Worm (Caenorhabditis elegans): ENCODE data around the gene ech-8.

ech-8 gene

DNA sequence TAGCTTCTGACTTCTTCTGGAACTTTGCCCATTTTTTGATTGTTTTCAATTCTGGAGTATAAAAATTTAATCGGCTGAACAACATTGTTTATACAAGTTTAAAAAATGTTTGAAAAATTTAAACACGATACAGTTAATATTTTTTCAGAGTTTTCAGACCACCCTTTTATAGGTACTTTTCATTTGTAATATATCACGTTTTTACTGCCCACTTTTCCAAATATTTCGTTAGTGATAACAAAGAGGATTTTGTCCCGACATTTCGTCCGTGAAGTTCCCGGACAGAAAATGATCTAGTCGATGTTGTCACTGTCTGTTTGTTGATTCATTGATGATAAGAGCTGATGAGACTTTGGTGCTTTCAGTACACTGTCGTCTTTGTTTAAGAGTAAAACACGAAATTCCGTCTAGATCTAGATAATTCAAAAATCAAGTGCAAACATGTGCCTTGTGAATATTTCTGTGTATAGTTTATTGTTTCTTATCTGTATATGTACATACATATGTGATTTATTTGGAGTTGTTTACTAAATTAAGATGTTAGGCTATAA is 3.6 kb downstream of the ech-8 start, which contains the start of gene ech-9:
Gene ech-9 (minus strand): TSS at position 51 of the 551 bp plus-strand sequence.
- no peak for TF ChIP-seq pqm-1 (tag; optimal IDR thresholded peaks at IDR 0.05)
- no peak for TF ChIP-seq hlh-6 (tag; optimal IDR thresholded peaks at IDR 0.05)
- TF ChIP-seq rnt-1 (tag; optimal IDR thresholded peaks at IDR 0.05) = no peak
- TF ChIP-seq pag-3 (tag; optimal IDR thresholded peaks at IDR 0.05; ENCODE audit: borderline replicate concordance) = no peak
- TF ChIP-seq sox-2 (GFP tag; IDR thresholded peaks at IDR 0.05) = no peak
- no peak for TF ChIP-seq ref-2 (tag; optimal IDR thresholded peaks at IDR 0.05)
- no peak for TF ChIP-seq tbx-2 (tag; optimal IDR thresholded peaks at IDR 0.05)
- TF ChIP-seq hlh-13 (GFP tag; optimal IDR thresholded peaks at IDR 0.05) = no peak
- TF ChIP-seq ceh-30 (tag; optimal IDR thresholded peaks at IDR 0.05) = no peak
- no peak for TF ChIP-seq pat-9 (tag; optimal IDR thresholded peaks at IDR 0.05)
- no peak for TF ChIP-seq sox-4 (tag; optimal IDR thresholded peaks at IDR 0.05)
- no peak for TF ChIP-seq sdc-2 (tag; optimal IDR thresholded peaks at IDR 0.05)
- no peak for TF ChIP-seq K09A11.1 (tag; optimal IDR thresholded peaks at IDR 0.05; ENCODE audit: insufficient read depth)
- TF ChIP-seq nfya-1 (tag; optimal IDR thresholded peaks at IDR 0.05) = no peak
- no peak for TF ChIP-seq lim-6 (tag; optimal IDR thresholded peaks at IDR 0.05)
- TF ChIP-seq C08G9.2 (tag; optimal IDR thresholded peaks at IDR 0.05) = no peak
- no peak for TF ChIP-seq ceh-18 (tag; optimal IDR thresholded peaks at IDR 0.05)
- no peak for TF ChIP-seq dve-1 (tag; optimal IDR thresholded peaks at IDR 0.05)

DNA sequence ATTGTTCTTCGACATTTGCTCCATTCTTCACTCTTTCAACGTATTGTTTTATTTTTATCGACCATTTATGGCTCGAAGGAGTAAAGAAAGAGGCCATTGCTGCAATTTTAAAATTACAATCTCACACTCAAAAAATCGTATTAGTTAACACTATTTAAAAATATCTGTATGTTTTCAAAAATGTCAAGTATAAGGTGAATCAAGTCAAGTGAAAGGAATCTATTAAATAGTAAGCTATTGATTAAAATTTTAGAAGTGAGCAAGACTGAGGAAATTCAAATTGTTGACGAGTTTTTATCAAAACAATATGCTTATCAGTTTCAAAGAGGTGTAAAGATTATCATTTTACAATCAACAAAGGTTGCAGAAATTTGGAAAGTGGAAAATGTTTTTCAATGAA is 6.5 kb downstream of the ech-8 start, which contains the start of gene F01G10.4:
Gene F01G10.4 (minus strand): TSS at position 101 of the 400 bp plus-strand sequence.
- TF ChIP-seq unc-55 (GFP tag; optimal IDR thresholded peaks at IDR 0.05) (no peak), che-1 (tag; optimal IDR thresholded peaks at IDR 0.05) (no peak), pat-9 (tag; optimal IDR thresholded peaks at IDR 0.05) (no peak), K02D7.2 (tag; optimal IDR thresholded peaks at IDR 0.05) (no peak), ceh-6 (GFP tag; optimal IDR thresholded peaks at IDR 0.05) (no peak), dve-1 (tag; optimal IDR thresholded peaks at IDR 0.05) (no peak), zip-5 (tag; optimal IDR thresholded peaks at IDR 0.05) (no peak)

DNA sequence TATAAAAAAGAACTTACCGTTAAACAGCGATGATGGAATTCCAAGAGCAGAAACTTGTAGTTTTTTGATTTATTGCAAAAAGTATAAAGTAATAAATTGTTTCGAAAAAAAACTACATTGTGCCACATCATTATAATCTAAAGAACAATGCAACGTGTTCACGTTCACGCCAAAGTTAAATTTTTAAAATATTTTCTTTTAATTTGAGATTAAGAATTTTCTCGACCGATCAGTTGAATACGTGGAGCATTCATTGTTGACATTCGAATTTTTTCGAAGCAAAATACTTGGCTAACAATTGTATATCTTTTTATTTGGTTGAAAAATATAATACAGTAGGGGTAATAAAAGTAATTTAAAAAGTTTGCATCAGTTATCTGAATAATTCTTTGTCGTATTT is 8.0 kb downstream of the ech-8 start, which contains the start of gene F01G10.5:
Gene F01G10.5 (minus strand): TSS at position 101 of the 400 bp plus-strand sequence.
- no peak for TF ChIP-seq npax-4 (tag; optimal IDR thresholded peaks at IDR 0.05)

DNA sequence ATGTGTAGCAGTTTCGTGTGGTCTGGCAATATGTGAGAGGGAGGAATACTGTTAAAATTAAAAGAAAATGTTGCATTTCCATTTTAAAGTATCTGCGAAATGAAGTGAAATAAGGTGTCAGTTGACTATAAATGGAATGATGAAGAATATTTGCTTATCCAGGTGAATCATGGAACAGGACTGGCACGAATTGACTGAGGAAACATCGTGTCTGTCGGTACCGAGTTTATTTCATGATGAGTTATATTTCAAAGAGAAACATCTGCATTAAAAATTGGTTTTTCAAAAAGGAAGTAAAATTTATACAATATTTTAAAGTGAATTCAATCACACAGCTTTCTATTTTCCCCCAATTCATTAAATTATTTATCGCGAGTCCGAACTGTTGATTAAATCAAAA is 11.4 kb downstream of the ech-8 start, which contains the start of gene F01G10.6:
Gene F01G10.6 (minus strand): TSS at position 101 of the 400 bp plus-strand sequence.
- TF ChIP-seq tbx-2 (tag; optimal IDR thresholded peaks at IDR 0.05) (no peak), ceh-48 (tag; optimal IDR thresholded peaks at IDR 0.05) (no peak), ceh-18 (tag; optimal IDR thresholded peaks at IDR 0.05) (no peak), elt-4 (tag; optimal IDR thresholded peaks at IDR 0.05) (no peak), npax-4 (tag; optimal IDR thresholded peaks at IDR 0.05) (no peak), ceh-9 (tag; optimal IDR thresholded peaks at IDR 0.05) (no peak), dmd-4 (tag; optimal IDR thresholded peaks at IDR 0.05; ENCODE audit: borderline replicate concordance) (no peak), ceh-22 (tag; optimal IDR thresholded peaks at IDR 0.05) (no peak), pag-3 (tag; optimal IDR thresholded peaks at IDR 0.05; ENCODE audit: borderline replicate concordance) (no peak), sox-4 (tag; optimal IDR thresholded peaks at IDR 0.05) (no peak), ceh-34 (tag; optimal IDR thresholded peaks at IDR 0.05) (no peak), che-1 (tag; optimal IDR thresholded peaks at IDR 0.05) (no peak), unc-42 (tag; optimal IDR thresholded peaks at IDR 0.05) (no peak), ttx-3 (tag; optimal IDR thresholded peaks at IDR 0.05) (no peak), lim-6 (tag; optimal IDR thresholded peaks at IDR 0.05) (no peak), unc-55 (GFP tag; optimal IDR thresholded peaks at IDR 0.05) (no peak), K02D7.2 (tag; optimal IDR thresholded peaks at IDR 0.05) (no peak), T23F11.4 (GFP tag; optimal IDR thresholded peaks at IDR 0.05) (no peak), lin-11 (tag; optimal IDR thresholded peaks at IDR 0.05) (no peak)
